Worm (Caenorhabditis elegans) whole organism, L2 larva: Measurements from ENCODE around the gene sulp-7.

Experiments used
- ZK546.5 ChIP-seq: sonication (generic microtip); optimal IDR thresholded peaks from 2 replicates; lab custom pipeline; 2017; ENCODE audit warnings: missing biosample characterization, missing genetic modification characterization
- blmp-1 ChIP-seq: sonication (generic microtip); optimal IDR thresholded peaks from 2 replicates; lab custom pipeline; 2017; ENCODE audit warnings: missing genetic modification characterization, mild to moderate bottlenecking, missing compliant biosample characterization, antibody characterized with exemption, moderate library complexity; ENCODE audit not compliant: insufficient read depth
- elt-1 ChIP-seq: fragments of 150-350 bp; optimal IDR thresholded peaks from 2 replicates; lab custom pipeline; 2014; ENCODE audit warnings: missing biosample characterization, missing genetic modification characterization
- fos-1 ChIP-seq: fragments of 150-350 bp; optimal IDR thresholded peaks from 2 replicates; lab custom pipeline; 2014; ENCODE audit warnings: missing biosample characterization, missing genetic modification characterization
- gmeb-1 ChIP-seq: fragments of 150-350 bp; optimal IDR thresholded peaks from 2 replicates; lab custom pipeline; 2014; ENCODE audit warnings: missing biosample characterization, missing genetic modification characterization
- lin-13 ChIP-seq: fragments of 150-350 bp; optimal IDR thresholded peaks from 2 replicates; lab custom pipeline; 2014; ENCODE audit warnings: missing biosample characterization, missing genetic modification reagents, missing genetic modification characterization
- lsy-2 ChIP-seq, 2 experiments: fragments of 150-350 bp in 1 of 2; sonication (generic microtip) in 1 of 2; optimal IDR thresholded peaks; 2 replicates each; lab custom pipeline; 2014 to 2017; ENCODE audit warnings: missing biosample characterization in 2 of 2, missing genetic modification characterization in 2 of 2
- nhr-10 ChIP-seq: sonication (generic microtip); optimal IDR thresholded peaks from 2 replicates; lab custom pipeline; 2017; ENCODE audit warnings: missing biosample characterization, missing genetic modification characterization
- nhr-23 ChIP-seq: fragments of 150-350 bp; optimal IDR thresholded peaks from 2 replicates; lab custom pipeline; 2014; ENCODE audit warnings: missing biosample characterization, missing genetic modification reagents, missing genetic modification characterization
- nhr-237 ChIP-seq: fragments of 150-350 bp; optimal IDR thresholded peaks from 2 replicates; lab custom pipeline; 2014; ENCODE audit warnings: missing biosample characterization, missing genetic modification characterization
- snpc-4 ChIP-seq: fragments of 150-350 bp; optimal IDR thresholded peaks from 2 replicates; lab custom pipeline; 2014; ENCODE audit warnings: missing biosample characterization, missing genetic modification characterization
- unc-55 ChIP-seq: fragments of 150-350 bp; sonication (generic microtip); optimal IDR thresholded peaks from 3 replicates; lab custom pipeline; 2014; ENCODE audit warnings: missing biosample characterization, missing genetic modification reagents, missing genetic modification characterization
- ztf-11 ChIP-seq: sonication (generic microtip); optimal IDR thresholded peaks from 2 replicates; lab custom pipeline; 2017; ENCODE audit warnings: missing biosample characterization, missing genetic modification characterization
- ztf-4 ChIP-seq: fragments of 150-350 bp; optimal IDR thresholded peaks from 2 replicates; lab custom pipeline; 2014; ENCODE audit warnings: missing biosample characterization, missing genetic modification characterization

DNA sequence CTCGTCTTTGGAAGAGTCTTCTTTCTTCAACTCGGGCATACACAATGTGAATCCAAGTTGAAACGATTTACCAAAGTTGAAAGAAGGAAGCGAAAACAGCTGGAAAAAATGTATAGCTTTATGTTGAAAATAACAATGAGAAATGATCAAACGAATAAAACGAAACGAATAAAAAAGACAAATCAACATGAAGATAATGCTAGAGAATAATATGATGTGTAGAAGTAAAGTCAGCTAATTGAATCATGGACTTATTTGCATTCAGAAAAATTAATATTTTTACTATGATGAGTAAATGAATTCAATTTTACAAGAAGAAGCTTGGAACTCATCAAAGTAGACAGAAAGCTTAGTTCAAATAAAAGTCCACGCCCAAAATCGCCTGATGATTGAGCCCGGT is 45.0 kb downstream of the sulp-7 start, which contains the start of gene alr-1:
- TF ChIP-seq nhr-10 (tag; lab: Kevin White, UChicago) (no peak), lsy-2 (tag; optimal IDR thresholded peaks at IDR 0.05; lab: Kevin White, UChicago) (no peak), nhr-23 (tag; lab: Kevin White, UChicago) (no peak), elt-1 (tag; lab: Kevin White, UChicago) (no peak), blmp-1 (tag; lab: Kevin White, UChicago) (no peak), ztf-11 (tag; lab: Kevin White, UChicago) (no peak), lin-13 (GFP tag; lab: Kevin White, UChicago) (no peak), ztf-4 (tag; lab: Kevin White, UChicago) (no peak), snpc-4 (no peak), fos-1 (tag; lab: Kevin White, UChicago) (no peak), gmeb-1 (no peak), ZK546.5 (tag; lab: Kevin White, UChicago) (no peak), unc-55 (GFP tag; lab: Kevin White, UChicago) (no peak), nhr-237 (no peak)
